Worm (Caenorhabditis elegans) whole organism, L4/young adult: ENCODE measurements around the gene ufd-3.

Experiments
- W03F9.2 ChIP-seq: fragments of 150-350 bp; optimal IDR thresholded peaks from 2 replicates; lab custom pipeline; 2014; ENCODE audit warnings: missing biosample characterization, missing genetic modification characterization
- dao-5 ChIP-seq: sonication (generic microtip); optimal IDR thresholded peaks from 2 replicates; lab custom pipeline; 2016; ENCODE audit warnings: missing genotype, missing genetic modification characterization, moderate library complexity, missing compliant biosample characterization
- him-1 ChIP-seq: sonication (generic microtip); optimal IDR thresholded peaks from 2 replicates; lab custom pipeline; 2016; ENCODE audit warnings: missing genotype, missing genetic modification reagents, missing genetic modification characterization, missing compliant biosample characterization

DNA sequence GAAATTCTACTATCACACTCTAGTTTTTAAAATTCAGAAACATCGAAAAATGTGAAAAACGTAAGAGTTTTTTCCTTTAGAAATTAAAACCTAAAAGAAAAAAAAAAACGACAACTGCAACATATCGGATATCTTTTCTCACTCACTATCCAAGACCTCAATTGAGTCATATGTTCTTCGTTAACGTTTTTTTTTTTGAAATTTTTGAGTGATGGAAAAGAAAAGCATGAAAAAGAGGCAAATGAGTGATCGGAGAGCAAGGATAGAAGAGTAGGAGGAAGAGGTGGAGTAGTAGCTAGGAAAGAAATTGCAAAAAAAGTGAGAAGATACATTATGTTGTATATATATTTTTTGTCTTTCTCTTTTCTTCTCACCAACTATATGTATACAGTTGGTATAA lies 49.0 kb downstream of the ufd-3 start:
- TF ChIP-seq him-1 (tag; lab: Kevin White, UChicago) = no peak
- TF ChIP-seq W03F9.2 (tag; lab: Kevin White, UChicago) = no peak
- no peak for TF ChIP-seq dao-5 (tag; lab: Kevin White, UChicago)
